Worm (Caenorhabditis elegans) whole organism, early embryonic: ENCODE results near the gene Y54G2A.26.

Experiments
- B0310.2 ChIP-seq: sonication (generic microtip); optimal IDR thresholded peaks from 2 replicates; lab custom pipeline; 2016; ENCODE audit warnings: mild to moderate bottlenecking, missing genetic modification characterization, missing compliant biosample characterization
- F13C5.2 ChIP-seq: sonication (generic microtip); optimal IDR thresholded peaks from 2 replicates; lab custom pipeline; 2017; ENCODE audit warnings: mild to moderate bottlenecking, missing genetic modification characterization, inconsistent platforms, missing compliant biosample characterization
- aly-1 ChIP-seq: sonication (generic microtip); optimal IDR thresholded peaks from 2 replicates; lab custom pipeline; 2016; ENCODE audit warnings: missing genetic modification characterization, missing compliant biosample characterization
- ama-1 ChIP-seq: fragments of 150-350 bp; optimal IDR thresholded peaks from 2 replicates; lab custom pipeline; 2014
- ceh-13 ChIP-seq: fragments of 200-800 bp; sonication (Bioruptor generic); optimal IDR thresholded peaks from 2 replicates; lab custom pipeline; 2018; ENCODE audit warnings: mild to moderate bottlenecking, missing genetic modification characterization, missing compliant biosample characterization
- ceh-36 ChIP-seq: sonication (generic microtip); optimal IDR thresholded peaks from 2 replicates; lab custom pipeline; 2016; ENCODE audit warnings: missing genetic modification characterization, inconsistent platforms, missing compliant biosample characterization
- ets-7 ChIP-seq: sonication (generic microtip); optimal IDR thresholded peaks from 2 replicates; lab custom pipeline; 2016; ENCODE audit warnings: missing genotype, missing genetic modification characterization, missing compliant biosample characterization
- flt-1 ChIP-seq: fragments of 200-800 bp; sonication (Bioruptor generic); IDR thresholded peaks from 2 replicates; pipeline ENCODE4 v1.3.6; 2022; ENCODE audit warnings: missing genetic modification characterization, missing compliant biosample characterization
- hmbx-1 ChIP-seq: sonication (generic microtip); optimal IDR thresholded peaks from 2 replicates; lab custom pipeline; 2016; ENCODE audit warnings: mild to moderate bottlenecking, missing genetic modification characterization, missing compliant biosample characterization
- hmg-4 ChIP-seq: fragments of 200-800 bp; sonication (Bioruptor generic); optimal IDR thresholded peaks from 2 replicates; lab custom pipeline; 2018; ENCODE audit warnings: mild to moderate bottlenecking, missing genetic modification characterization, missing compliant biosample characterization
- hnd-1 ChIP-seq: sonication (generic microtip); optimal IDR thresholded peaks from 2 replicates; lab custom pipeline; 2016; ENCODE audit warnings: missing genetic modification characterization, missing compliant biosample characterization
- pes-1 ChIP-seq: fragments of 200-800 bp; sonication (Bioruptor generic); IDR thresholded peaks from 2 replicates; pipeline ENCODE4 v1.3.6; 2022; ENCODE audit warnings: missing genetic modification reagents, missing genetic modification characterization, missing compliant biosample characterization
- scrt-1 ChIP-seq: fragments of 200-800 bp; sonication (Bioruptor generic); IDR thresholded peaks from 2 replicates; pipeline ENCODE4 v1.3.6; 2022; ENCODE audit warnings: missing genetic modification characterization, missing compliant biosample characterization
- sea-1 ChIP-seq: fragments of 200-800 bp; sonication (Bioruptor generic); conservative IDR thresholded peaks from 2 replicates; pipeline ENCODE4 v1.3.6; 2022; ENCODE audit warnings: missing genetic modification characterization, missing compliant biosample characterization
- tbx-11 ChIP-seq: fragments of 200-800 bp; sonication (Bioruptor generic); IDR thresholded peaks from 2 replicates; pipeline ENCODE4 v1.3.6; 2022; ENCODE audit warnings: missing genetic modification characterization, missing compliant biosample characterization
- tbx-37 ChIP-seq: fragments of 200-800 bp; sonication (Bioruptor generic); conservative IDR thresholded peaks from 2 replicates; pipeline ENCODE4 v1.3.6; 2022; ENCODE audit warnings: missing genetic modification reagents, missing genetic modification characterization, missing compliant biosample characterization
- tra-4 ChIP-seq: sonication (generic microtip); optimal IDR thresholded peaks from 2 replicates; lab custom pipeline; 2017; ENCODE audit warnings: missing genetic modification characterization, missing compliant biosample characterization

Gene Y54G2A.26

ce11 chrIV:2960242-2960641 lies 35.0 kb downstream of the Y54G2A.26 start:
- no peak for TF ChIP-seq tbx-11
- TF ChIP-seq pes-1, result no peak
- TF ChIP-seq hmg-4, result no peak
- TF ChIP-seq scrt-1 (GFP tag; lab: Robert Waterston, UW), result no peak
- TF ChIP-seq hmbx-1 (tag; lab: Kevin White, UChicago), result no peak
- TF ChIP-seq B0310.2 (tag; lab: Kevin White, UChicago), result no peak
- no peak for TF ChIP-seq sea-1

- TF ChIP-seq tra-4 (no peak), B0310.2 (tag; lab: Kevin White, UChicago) (no peak), ama-1 (lab: Kevin White, UChicago) (no peak), scrt-1 (GFP tag; lab: Robert Waterston, UW) (no peak), ceh-36 (tag; lab: Kevin White, UChicago) (no peak), ets-7 (tag; lab: Kevin White, UChicago) (no peak), F13C5.2 (no peak), hnd-1 (tag; lab: Kevin White, UChicago) (no peak), tbx-11 (no peak), hmbx-1 (tag; lab: Kevin White, UChicago) (no peak), tbx-37 (GFP tag; lab: Robert Waterston, UW) (no peak), ceh-13 (no peak), flt-1 (GFP tag; lab: Robert Waterston, UW) (no peak), hmg-4 (no peak), pes-1 (no peak), sea-1 (no peak), aly-1 (tag; lab: Kevin White, UChicago) (no peak)
These were observed 35.5 kb downstream of the Y54G2A.26 start, which contains the start of gene ser-6 for ce11 chrIV:2959798-2960197. ser-6 (plus strand) TSS chrIV:2960098.
